Worm (Caenorhabditis elegans): ENCODE data around the gene F29A7.6.

DNA sequence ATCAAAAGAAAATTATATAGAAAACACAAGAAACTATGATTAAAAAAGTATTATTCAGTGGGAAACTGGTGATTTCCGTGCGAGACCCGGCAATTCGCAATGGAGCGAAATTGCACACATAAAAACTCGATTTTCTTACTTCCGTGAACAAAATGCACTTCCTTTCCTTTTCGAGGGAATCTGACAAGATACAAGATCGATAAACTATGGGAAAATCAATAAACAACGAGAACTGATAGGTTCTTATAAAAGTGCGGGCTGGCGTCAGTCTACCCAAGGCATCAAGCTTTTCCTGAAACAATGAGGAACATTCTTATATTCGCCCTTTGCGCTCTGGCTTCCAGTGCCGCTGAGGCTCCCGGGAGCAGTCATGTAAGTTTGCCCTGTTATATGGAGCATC is 588 bp upstream of the F29A7.6 start, which contains the start of gene F29A7.3:
- no peak for TF ChIP-seq ahr-1 (tag; optimal IDR thresholded peaks at IDR 0.05)
- TF ChIP-seq pha-2 (tag; optimal IDR thresholded peaks at IDR 0.05): no peak
- TF ChIP-seq ceh-19 (GFP tag; optimal IDR thresholded peaks at IDR 0.05): no peak
- no peak for TF ChIP-seq dve-1 (tag; optimal IDR thresholded peaks at IDR 0.05)
- TF ChIP-seq lin-11 (tag; optimal IDR thresholded peaks at IDR 0.05): no peak
- TF ChIP-seq ref-2 (tag; optimal IDR thresholded peaks at IDR 0.05): no peak
- TF ChIP-seq hlh-13 (GFP tag; optimal IDR thresholded peaks at IDR 0.05): no peak
